Fruit fly (Drosophila melanogaster) whole organism, embryonic: ENCODE results near the gene CG15286.

ENCODE experiments used
- Asciz ChIP-seq: fragments of 200-800 bp; sonication (Bioruptor generic); optimal IDR thresholded peaks from 2 replicates; lab custom pipeline; 2017; ENCODE audit warnings: missing biosample characterization, mild to moderate bottlenecking, missing genetic modification characterization, missing genetic modification reagents
- Awh ChIP-seq: fragments of 200-800 bp; sonication (Bioruptor generic); IDR thresholded peaks from 2 replicates; pipeline ENCODE4, ENCODE4 v1.3.6; 2022; ENCODE audit warnings: missing biosample characterization, missing genetic modification characterization
- BEAF-32 ChIP-seq: fragments of 200-800 bp; sonication (Bioruptor generic); optimal IDR thresholded peaks from 3 replicates; lab custom pipeline; 2017; ENCODE audit warnings: missing biosample characterization, missing genetic modification characterization, mild to moderate bottlenecking, moderate library complexity, missing genetic modification reagents
- BtbVII ChIP-seq: fragments of 200-800 bp; sonication (Bioruptor generic); optimal IDR thresholded peaks from 3 replicates; lab custom pipeline; 2017; ENCODE audit warnings: missing biosample characterization, mild to moderate bottlenecking, missing genetic modification characterization
- Bteb2 ChIP-seq: fragments of 200-800 bp; sonication (Bioruptor generic); optimal IDR thresholded peaks from 2 replicates; lab custom pipeline; 2016; ENCODE audit warnings: missing biosample characterization, missing genetic modification characterization
- CG10431 ChIP-seq: fragments of 200-800 bp; sonication (Bioruptor generic); optimal IDR thresholded peaks from 3 replicates; lab custom pipeline; 2018; ENCODE audit warnings: missing biosample characterization, mild to moderate bottlenecking, missing genetic modification characterization
- CG10462 ChIP-seq: fragments of 200-800 bp; sonication (Bioruptor generic); optimal IDR thresholded peaks from 2 replicates; lab custom pipeline; 2016; ENCODE audit warnings: missing biosample characterization, missing genetic modification characterization
- CG10543 ChIP-seq: fragments of 200-800 bp; sonication (Bioruptor generic); optimal IDR thresholded peaks from 3 replicates; lab custom pipeline; 2017; ENCODE audit warnings: missing biosample characterization, mild to moderate bottlenecking, missing genetic modification characterization, moderate library complexity
- CG10959 ChIP-seq: fragments of 200-800 bp; sonication (Bioruptor generic); IDR thresholded peaks from 2 replicates; pipeline ENCODE4 v1.3.6; 2022; ENCODE audit warnings: missing biosample characterization, missing genetic modification characterization
- CG12236 ChIP-seq: fragments of 200-800 bp; sonication (Bioruptor generic); optimal IDR thresholded peaks from 2 replicates; lab custom pipeline; 2016; ENCODE audit warnings: missing biosample characterization, missing genetic modification characterization
- CG12659 ChIP-seq: fragments of 200-800 bp; sonication (Bioruptor generic); optimal IDR thresholded peaks from 3 replicates; lab custom pipeline; 2017; ENCODE audit warnings: mild to moderate bottlenecking, missing biosample characterization, missing genetic modification reagents, missing genetic modification characterization
- CG1603 ChIP-seq: fragments of 200-800 bp; sonication (Bioruptor generic); optimal IDR thresholded peaks from 2 replicates; lab custom pipeline; 2019; ENCODE audit warnings: missing biosample characterization, mild to moderate bottlenecking, missing genetic modification characterization, moderate library complexity
- CG1647 ChIP-seq: fragments of 200-800 bp; sonication (Bioruptor generic); optimal IDR thresholded peaks from 3 replicates; lab custom pipeline; 2016; ENCODE audit warnings: missing biosample characterization, missing genetic modification characterization
- CG17361 ChIP-seq: fragments of 200-800 bp; sonication (Bioruptor generic); IDR thresholded peaks from 3 replicates; pipeline ENCODE4 v1.3.6; 2022; ENCODE audit warnings: missing biosample characterization, missing genetic modification characterization
- CG3995 ChIP-seq: fragments of 200-800 bp; sonication (Bioruptor generic); optimal IDR thresholded peaks from 3 replicates; lab custom pipeline; 2016; ENCODE audit warnings: missing biosample characterization, missing genetic modification characterization
- CG4282 ChIP-seq: fragments of 200-800 bp; sonication (Bioruptor generic); optimal IDR thresholded peaks from 2 replicates; lab custom pipeline; 2016; ENCODE audit warnings: missing biosample characterization, missing genetic modification characterization
- CG5180 ChIP-seq: fragments of 200-800 bp; sonication (Bioruptor generic); optimal IDR thresholded peaks from 3 replicates; lab custom pipeline; 2017; ENCODE audit warnings: missing biosample characterization, missing genetic modification characterization, mild to moderate bottlenecking, moderate library complexity, missing genetic modification reagents
- CG7357 ChIP-seq: fragments of 200-800 bp; sonication (Bioruptor generic); IDR thresholded peaks from 3 replicates; pipeline ENCODE4 v1.3.6; 2022; ENCODE audit warnings: missing biosample characterization, missing genetic modification characterization
- CG7556 ChIP-seq: fragments of 200-800 bp; sonication (Bioruptor generic); optimal IDR thresholded peaks from 2 replicates; lab custom pipeline; 2017; ENCODE audit warnings: missing biosample characterization, mild to moderate bottlenecking, missing genetic modification characterization
- CG7928 ChIP-seq: fragments of 200-800 bp; sonication (Bioruptor generic); optimal IDR thresholded peaks from 2 replicates; lab custom pipeline; 2017; ENCODE audit warnings: missing biosample characterization, mild to moderate bottlenecking, missing genetic modification characterization
- CG8281 ChIP-seq: fragments of 200-800 bp; sonication (Bioruptor generic); optimal IDR thresholded peaks from 2 replicates; lab custom pipeline; 2018; ENCODE audit warnings: missing biosample characterization, mild to moderate bottlenecking, missing genetic modification characterization, moderate library complexity
- CG8359 ChIP-seq: fragments of 200-800 bp; sonication (Bioruptor generic); optimal IDR thresholded peaks from 2 replicates; lab custom pipeline; 2017; ENCODE audit warnings: missing biosample characterization, mild to moderate bottlenecking, missing genetic modification characterization, borderline replicate concordance
- CG8388 ChIP-seq: fragments of 200-800 bp; sonication (Bioruptor generic); optimal IDR thresholded peaks from 2 replicates; lab custom pipeline; 2019; ENCODE audit warnings: missing biosample characterization, mild to moderate bottlenecking, missing genetic modification characterization, moderate library complexity
- CG9437 ChIP-seq: fragments of 200-800 bp; sonication (Bioruptor generic); optimal IDR thresholded peaks from 2 replicates; lab custom pipeline; 2018; ENCODE audit warnings: missing biosample characterization, mild to moderate bottlenecking, missing genetic modification characterization
- CG9932 ChIP-seq: fragments of 200-800 bp; sonication (Bioruptor generic); IDR thresholded peaks from 2 replicates; pipeline ENCODE4 v1.3.6; 2022; ENCODE audit warnings: missing biosample characterization, missing genetic modification characterization
- Ets65A ChIP-seq: fragments of 200-800 bp; sonication (Bioruptor generic); peaks from one replicate; lab custom pipeline; 2016; ENCODE audit warnings: missing biosample characterization, missing genetic modification characterization
- Gug ChIP-seq: fragments of 200-800 bp; sonication (Bioruptor generic); IDR thresholded peaks from 4 replicates; pipeline ENCODE4 v1.3.6; 2022; ENCODE audit warnings: missing biosample characterization, missing genetic modification characterization
- HLH3B ChIP-seq: fragments of 200-800 bp; sonication (Bioruptor generic); IDR thresholded peaks from 2 replicates; pipeline ENCODE4 v1.3.6; 2022; ENCODE audit warnings: missing biosample characterization, missing genetic modification characterization
- HLH4C ChIP-seq: fragments of 200-800 bp; sonication (Bioruptor generic); IDR thresholded peaks from 3 replicates; pipeline ENCODE4 v1.3.6; 2022; ENCODE audit warnings: missing biosample characterization, missing genetic modification characterization; ENCODE audit not compliant: partially characterized antibody
- Hey ChIP-seq: fragments of 200-800 bp; sonication (Bioruptor generic); optimal IDR thresholded peaks from 3 replicates; lab custom pipeline; 2018; ENCODE audit warnings: missing biosample characterization, mild to moderate bottlenecking, missing genetic modification characterization
- NK7.1 ChIP-seq: fragments of 200-800 bp; sonication (Bioruptor generic); optimal IDR thresholded peaks from 3 replicates; lab custom pipeline; 2016; ENCODE audit warnings: missing biosample characterization, missing genetic modification characterization
- Nf-YC ChIP-seq: fragments of 200-800 bp; optimal IDR thresholded peaks from 3 replicates; lab custom pipeline; 2019; ENCODE audit warnings: missing biosample characterization, mild to moderate bottlenecking, missing genetic modification characterization, moderate library complexity
- corto ChIP-seq: fragments of 200-800 bp; sonication (Bioruptor generic); optimal IDR thresholded peaks from 2 replicates; lab custom pipeline; 2016; ENCODE audit warnings: missing biosample characterization, mild to moderate bottlenecking, missing genetic modification characterization, moderate library complexity
- da ChIP-seq: fragments of 200-800 bp; sonication (Bioruptor generic); optimal IDR thresholded peaks from 2 replicates; lab custom pipeline; 2016; ENCODE audit warnings: missing biosample characterization, missing genetic modification characterization
- dimm ChIP-seq: fragments of 200-800 bp; sonication (Bioruptor generic); IDR thresholded peaks from 2 replicates; pipeline ENCODE4 v1.3.6; 2022; ENCODE audit warnings: missing biosample characterization, missing genetic modification characterization
- dm ChIP-seq: fragments of 200-800 bp; sonication (Bioruptor generic); optimal IDR thresholded peaks from 3 replicates; lab custom pipeline; 2016; ENCODE audit warnings: missing biosample characterization, missing genetic modification characterization
- emc ChIP-seq: fragments of 200-800 bp; sonication (Bioruptor generic); optimal IDR thresholded peaks from 2 replicates; lab custom pipeline; 2016; ENCODE audit warnings: missing biosample characterization, missing genetic modification characterization
- gt ChIP-seq: fragments of 200-800 bp; sonication (Bioruptor generic); IDR thresholded peaks from 2 replicates; pipeline ENCODE4 v1.3.6; 2022; ENCODE audit warnings: missing biosample characterization, missing genetic modification characterization
- her ChIP-seq: fragments of 200-800 bp; sonication (Bioruptor generic); optimal IDR thresholded peaks from 2 replicates; lab custom pipeline; 2016; ENCODE audit warnings: missing biosample characterization, missing genetic modification characterization
- kni ChIP-seq: fragments of 200-800 bp; sonication (Bioruptor generic); optimal IDR thresholded peaks from 3 replicates; lab custom pipeline; 2017; ENCODE audit warnings: mild to moderate bottlenecking, missing biosample characterization, missing genetic modification reagents, missing genetic modification characterization
- lola ChIP-seq, 3 experiments: fragments of >200 bp in 2 of 3; fragments of 200-800 bp in 1 of 3; sonication (Bioruptor generic) in 1 of 3; optimal IDR thresholded peaks; 2 replicates each; lab custom pipeline; 2017 to 2019; ENCODE audit warnings: missing biosample characterization in 3 of 3, missing genetic modification characterization in 3 of 3, mild to moderate bottlenecking in 1 of 3, moderate library complexity in 1 of 3
- mld ChIP-seq: fragments of 200-800 bp; sonication (Bioruptor generic); IDR thresholded peaks from 3 replicates; pipeline ENCODE4 v1.3.6; 2022; ENCODE audit warnings: missing biosample characterization, missing genetic modification characterization; ENCODE audit not compliant: partially characterized antibody
- pita ChIP-seq: fragments of 200-800 bp; sonication (Bioruptor generic); optimal IDR thresholded peaks from 2 replicates; lab custom pipeline; 2017; ENCODE audit warnings: missing biosample characterization, mild to moderate bottlenecking, missing genetic modification characterization
- pros ChIP-seq: fragments of 200-800 bp; sonication (Bioruptor generic); optimal IDR thresholded peaks from 3 replicates; lab custom pipeline; 2019; ENCODE audit warnings: missing biosample characterization, mild to moderate bottlenecking, missing genetic modification characterization, moderate library complexity
- sd ChIP-seq: fragments of 200-800 bp; sonication (Bioruptor generic); optimal IDR thresholded peaks from 3 replicates; lab custom pipeline; 2018; ENCODE audit warnings: missing biosample characterization, mild to moderate bottlenecking, missing genetic modification characterization, moderate library complexity
- sens-2 ChIP-seq: fragments of 200-800 bp; sonication (Bioruptor generic); IDR thresholded peaks from 2 replicates; pipeline ENCODE4 v1.3.6; 2022; ENCODE audit warnings: missing biosample characterization, missing genetic modification characterization
- sqz ChIP-seq: fragments of 200-800 bp; sonication (Bioruptor generic); optimal IDR thresholded peaks from 3 replicates; lab custom pipeline; 2018; ENCODE audit warnings: missing biosample characterization, mild to moderate bottlenecking, missing genetic modification characterization
- ssp ChIP-seq: fragments of 200-800 bp; sonication (Bioruptor generic); IDR thresholded peaks from 2 replicates; pipeline ENCODE4 v1.3.6; 2022; ENCODE audit warnings: missing biosample characterization, missing genetic modification characterization
- ttk ChIP-seq: fragments of 200-800 bp; sonication (Bioruptor generic); IDR thresholded peaks from 2 replicates; pipeline ENCODE4 v2.1.2; 2022; ENCODE audit warnings: missing biosample characterization, missing genetic modification characterization

CG15286 gene

dm6 chr2L:14369933-14370776 lies 32.1 kb downstream of the CG15286 start (continued):
- TF ChIP-seq Bteb2 (GFP tag; lab: Kevin White, UChicago): no peak
- TF ChIP-seq sd (tag; lab: Kevin White, UChicago): no peak
- peak; percentile 62 for TF ChIP-seq CG1603 (tag; lab: Kevin White, UChicago)
- TF ChIP-seq HLH4C (GFP tag; lab: Robert Waterston, UW): no peak
- no peak for TF ChIP-seq Gug (GFP tag; lab: Robert Waterston, UW)
- no peak for TF ChIP-seq CG8388
- TF ChIP-seq CG4282 (GFP tag; lab: Kevin White, UChicago): no peak
- no peak for TF ChIP-seq HLH3B (GFP tag; lab: Robert Waterston, UW)
- no peak for TF ChIP-seq CG9932 (GFP tag; lab: Robert Waterston, UW)
- no peak for TF ChIP-seq sens-2 (GFP tag; lab: Robert Waterston, UW)
- TF ChIP-seq Awh: no peak
- TF ChIP-seq CG7357: no peak
- TF ChIP-seq CG17361 (GFP tag; lab: Robert Waterston, UW): peak; percentile 57; the same call in 1 of the 3 replicates
- no peak for TF ChIP-seq CG5180
- TF ChIP-seq CG3995 (GFP tag; lab: Kevin White, UChicago): no peak
- no peak for TF ChIP-seq pros (GFP tag; lab: Kevin White, UChicago)
- TF ChIP-seq ttk (GFP tag; lab: Robert Waterston, UW): peak; percentile 49; the same call in 1 of the 2 replicates
- TF ChIP-seq CG7556: no peak
- TF ChIP-seq emc (GFP tag; lab: Kevin White, UChicago): no peak
- no peak for TF ChIP-seq CG12236 (GFP tag; lab: Kevin White, UChicago)
- TF ChIP-seq Asciz (GFP tag; lab: Kevin White, UChicago): no peak
- no peak for TF ChIP-seq kni (GFP tag; lab: Kevin White, UChicago)
- TF ChIP-seq ssp (GFP tag; lab: Robert Waterston, UW): no peak
- TF ChIP-seq dimm (GFP tag; lab: Robert Waterston, UW): no peak
- no peak for TF ChIP-seq pita (GFP tag; lab: Kevin White, UChicago)
- no peak for TF ChIP-seq da
- TF ChIP-seq CG7928 (GFP tag; lab: Kevin White, UChicago): no peak
- no peak for TF ChIP-seq sqz (GFP tag; lab: Kevin White, UChicago)
- no peak for TF ChIP-seq BtbVII (GFP tag; lab: Kevin White, UChicago)
- no peak for TF ChIP-seq CG8359 (GFP tag; lab: Kevin White, UChicago)
- TF ChIP-seq CG1647 (GFP tag; lab: Kevin White, UChicago): no peak
- TF ChIP-seq dm (GFP tag; lab: Kevin White, UChicago): no peak
- no peak for TF ChIP-seq CG10959
- TF ChIP-seq CG10543 (GFP tag; lab: Kevin White, UChicago): no peak
- peak; percentile 91 for TF ChIP-seq corto (GFP tag; lab: Kevin White, UChicago)
- no peak for TF ChIP-seq Ets65A (GFP tag; lab: Kevin White, UChicago)
- TF ChIP-seq BEAF-32 (GFP tag; lab: Kevin White, UChicago): no peak
- TF ChIP-seq mld (GFP tag; lab: Robert Waterston, UW): no peak
- no peak for TF ChIP-seq CG10462 (GFP tag; lab: Kevin White, UChicago)
- no peak for TF ChIP-seq CG8281 (tag; lab: Kevin White, UChicago)
- TF ChIP-seq Hey (tag; lab: Kevin White, UChicago): no peak
- no peak for TF ChIP-seq CG9437
- no peak for TF ChIP-seq gt (GFP tag; lab: Robert Waterston, UW)
- TF ChIP-seq lola (GFP tag; optimal IDR thresholded peaks at IDR 0.05; lab: Kevin White, UChicago): peak in 1 of 3 experiments; percentile 4
- TF ChIP-seq Nf-YC (tag; lab: Kevin White, UChicago): no peak
- no peak for TF ChIP-seq CG10431 (GFP tag; lab: Kevin White, UChicago)
- no peak for TF ChIP-seq CG12659
- no peak for TF ChIP-seq NK7.1
- no peak for TF ChIP-seq her (GFP tag; lab: Kevin White, UChicago)
